Worm (Caenorhabditis elegans): ENCODE results near the gene tag-120.

Gene tag-120

DNA sequence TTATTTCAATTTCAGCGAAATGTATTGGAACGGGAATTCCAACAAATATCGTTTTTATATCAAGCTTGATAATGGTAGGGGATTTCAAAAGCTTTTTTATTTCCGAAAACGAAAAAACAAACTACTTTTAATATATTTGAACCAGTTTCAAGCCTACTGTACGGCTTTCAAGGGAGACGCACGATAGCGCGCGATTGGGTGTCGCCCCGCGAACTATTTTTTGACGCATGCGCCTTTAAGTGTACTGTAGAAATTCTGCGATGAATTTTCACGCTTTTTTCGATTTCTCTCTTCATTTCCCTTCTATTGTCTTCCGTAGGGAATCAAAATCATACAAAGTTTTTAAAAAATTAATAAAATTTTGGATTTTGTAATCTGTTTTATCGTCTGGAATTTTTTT, 6.1 kb downstream of the tag-120 start:
- no peak for TF ChIP-seq flt-1 (GFP tag; IDR thresholded peaks at IDR 0.05)
- no peak for TF ChIP-seq tab-1 (GFP tag; IDR thresholded peaks at IDR 0.05)
- no peak for TF ChIP-seq klf-2 (GFP tag; conservative IDR thresholded peaks at IDR 0.05)
- no peak for TF ChIP-seq cog-1 (tag; optimal IDR thresholded peaks at IDR 0.05)
- no peak for TF ChIP-seq ref-1 (GFP tag; conservative IDR thresholded peaks at IDR 0.05)
- no peak for TF ChIP-seq ztf-29 (GFP tag; IDR thresholded peaks at IDR 0.05)
- TF ChIP-seq ztf-23 (GFP tag; IDR thresholded peaks at IDR 0.05), result no peak
- no peak for TF ChIP-seq T22C8.4 (GFP tag; IDR thresholded peaks at IDR 0.05)
- TF ChIP-seq med-1 (GFP tag; optimal IDR thresholded peaks at IDR 0.05; ENCODE audit: insufficient read depth), result no peak

DNA sequence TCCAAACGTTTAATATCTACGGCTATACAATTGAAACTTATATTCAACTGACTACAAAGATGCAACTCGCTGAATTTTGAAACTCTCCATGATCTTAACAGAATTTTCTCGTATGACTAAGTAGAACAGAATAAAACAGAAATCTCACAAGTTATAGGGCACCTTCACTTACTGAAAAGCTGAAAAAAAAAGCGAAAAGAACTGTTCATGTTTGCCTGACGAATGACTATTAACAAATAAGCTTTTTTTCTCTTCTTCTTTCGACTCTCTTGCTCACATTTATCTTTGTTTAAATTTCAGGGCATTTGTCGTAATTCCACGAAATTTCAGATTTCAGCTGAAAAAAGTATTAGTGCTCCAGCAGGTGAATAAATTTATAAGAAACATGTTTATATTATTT, 6.9 kb downstream of the tag-120 start, which contains the start of gene xbx-6:
Gene xbx-6, plus strand, starts transcription at position 301 of the 400 bp plus-strand sequence.
- no peak for TF ChIP-seq cog-1 (tag; optimal IDR thresholded peaks at IDR 0.05)
- no peak for TF ChIP-seq klf-2 (GFP tag; conservative IDR thresholded peaks at IDR 0.05)
- no peak for TF ChIP-seq med-1 (GFP tag; optimal IDR thresholded peaks at IDR 0.05; ENCODE audit: insufficient read depth)
- TF ChIP-seq ref-1 (GFP tag; conservative IDR thresholded peaks at IDR 0.05), result no peak
- TF ChIP-seq flt-1 (GFP tag; IDR thresholded peaks at IDR 0.05), result no peak
- no peak for TF ChIP-seq ztf-23 (GFP tag; IDR thresholded peaks at IDR 0.05)
- no peak for TF ChIP-seq tab-1 (GFP tag; IDR thresholded peaks at IDR 0.05)
- no peak for TF ChIP-seq ztf-29 (GFP tag; IDR thresholded peaks at IDR 0.05)
- no peak for TF ChIP-seq T22C8.4 (GFP tag; IDR thresholded peaks at IDR 0.05)

DNA sequence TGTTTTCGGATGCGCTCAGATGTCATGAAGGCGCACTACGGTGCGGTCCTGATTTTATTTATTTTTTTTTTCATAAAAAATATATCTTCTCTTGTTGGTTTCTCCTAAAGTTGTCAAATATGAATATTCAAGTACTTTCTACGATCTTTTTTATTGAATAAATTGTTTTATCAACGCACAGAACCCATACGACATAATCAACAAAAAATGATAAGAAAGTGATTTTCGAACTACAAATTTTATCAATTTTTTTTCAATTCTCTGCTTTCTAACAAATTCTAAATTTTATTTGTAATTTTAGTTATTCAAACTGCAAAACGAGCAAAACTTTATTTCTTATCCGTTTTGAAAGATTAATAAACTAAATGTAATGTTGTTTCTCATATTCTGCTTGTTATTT, 7.8 kb downstream of the tag-120 start:
- TF ChIP-seq cog-1 (tag; optimal IDR thresholded peaks at IDR 0.05), result no peak

DNA sequence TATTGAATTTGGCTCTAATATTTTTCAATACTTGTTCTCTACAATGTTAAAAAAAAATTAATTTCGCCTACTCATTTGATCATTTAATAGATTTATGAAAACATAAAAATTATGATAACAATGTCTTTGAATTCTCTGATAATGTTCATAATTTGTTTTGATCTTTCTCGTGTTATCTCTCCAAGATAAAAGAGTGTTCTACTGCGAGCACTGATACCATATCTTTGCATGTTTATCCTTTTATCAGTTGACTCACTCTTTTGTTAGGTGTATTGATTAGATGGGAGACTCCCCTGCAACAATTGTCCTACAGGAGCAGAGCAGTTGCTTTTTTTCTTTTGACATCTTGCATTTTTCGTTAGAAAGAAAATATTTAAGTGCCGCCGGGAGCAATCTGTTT, 10.4 kb downstream of the tag-120 start:
- TF ChIP-seq ztf-29 (GFP tag; IDR thresholded peaks at IDR 0.05) (no peak), flt-1 (GFP tag; IDR thresholded peaks at IDR 0.05) (no peak), tab-1 (GFP tag; IDR thresholded peaks at IDR 0.05) (no peak), klf-2 (GFP tag; conservative IDR thresholded peaks at IDR 0.05) (no peak), ref-1 (GFP tag; conservative IDR thresholded peaks at IDR 0.05) (no peak), cog-1 (tag; optimal IDR thresholded peaks at IDR 0.05) (no peak), T22C8.4 (GFP tag; IDR thresholded peaks at IDR 0.05) (no peak), ztf-23 (GFP tag; IDR thresholded peaks at IDR 0.05) (no peak), med-1 (GFP tag; optimal IDR thresholded peaks at IDR 0.05; ENCODE audit: insufficient read depth) (no peak)

DNA sequence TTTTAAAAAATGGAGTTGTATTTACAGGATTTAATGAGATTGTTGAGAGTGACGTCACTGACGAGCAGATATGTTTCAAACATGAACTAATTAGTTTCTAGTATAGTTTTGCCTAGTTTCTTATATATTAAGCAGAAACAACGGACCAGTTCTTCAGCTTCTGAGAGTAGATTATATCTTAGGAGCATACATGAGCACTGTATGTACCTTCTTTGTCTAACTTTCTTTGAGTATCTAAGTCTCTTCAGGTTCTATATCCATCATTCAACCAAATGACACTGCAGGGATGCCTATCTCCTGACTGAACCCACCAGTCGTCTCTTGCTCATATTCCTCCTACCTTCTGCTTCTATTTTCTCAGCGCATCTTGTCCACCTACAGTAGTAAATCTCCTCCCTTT, 12.9 kb downstream of the tag-120 start, which contains the start of gene her-1:
Gene her-1, plus strand, starts transcription at position 301 of the 400 bp plus-strand sequence.
- TF ChIP-seq T22C8.4 (GFP tag; IDR thresholded peaks at IDR 0.05), result no peak

DNA sequence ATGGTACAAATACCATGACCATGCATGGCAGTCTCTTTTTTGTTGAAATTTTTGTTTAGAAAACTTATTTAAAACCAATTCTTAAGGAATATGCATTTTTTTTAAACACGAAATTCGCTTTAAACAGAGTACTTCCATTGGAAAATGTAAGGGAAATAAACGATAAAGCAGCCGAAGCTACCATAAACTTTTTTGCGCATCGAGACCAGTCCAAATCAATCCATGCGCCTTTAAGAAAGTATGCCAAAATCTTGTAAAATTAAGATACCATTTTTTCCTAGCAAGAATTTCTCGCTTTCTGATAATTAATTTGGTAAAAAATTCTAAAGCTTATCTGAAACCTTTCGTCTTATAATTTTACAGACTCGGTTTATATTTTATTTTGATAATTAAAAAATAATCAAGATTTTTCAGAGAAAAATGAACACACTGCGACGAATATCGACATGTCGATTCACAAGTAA, 16.9 kb downstream of the tag-120 start, which contains the start of gene ZK287.7:
Gene ZK287.7, plus strand, starts transcription at position 414 of the 464 bp plus-strand sequence.
- no peak for TF ChIP-seq flt-1 (GFP tag; IDR thresholded peaks at IDR 0.05)
- no peak for TF ChIP-seq ztf-29 (GFP tag; IDR thresholded peaks at IDR 0.05)
- TF ChIP-seq cog-1 (tag; optimal IDR thresholded peaks at IDR 0.05), result no peak
- no peak for TF ChIP-seq med-1 (GFP tag; optimal IDR thresholded peaks at IDR 0.05; ENCODE audit: insufficient read depth)
- TF ChIP-seq ztf-23 (GFP tag; IDR thresholded peaks at IDR 0.05), result no peak
- no peak for TF ChIP-seq tab-1 (GFP tag; IDR thresholded peaks at IDR 0.05)

DNA sequence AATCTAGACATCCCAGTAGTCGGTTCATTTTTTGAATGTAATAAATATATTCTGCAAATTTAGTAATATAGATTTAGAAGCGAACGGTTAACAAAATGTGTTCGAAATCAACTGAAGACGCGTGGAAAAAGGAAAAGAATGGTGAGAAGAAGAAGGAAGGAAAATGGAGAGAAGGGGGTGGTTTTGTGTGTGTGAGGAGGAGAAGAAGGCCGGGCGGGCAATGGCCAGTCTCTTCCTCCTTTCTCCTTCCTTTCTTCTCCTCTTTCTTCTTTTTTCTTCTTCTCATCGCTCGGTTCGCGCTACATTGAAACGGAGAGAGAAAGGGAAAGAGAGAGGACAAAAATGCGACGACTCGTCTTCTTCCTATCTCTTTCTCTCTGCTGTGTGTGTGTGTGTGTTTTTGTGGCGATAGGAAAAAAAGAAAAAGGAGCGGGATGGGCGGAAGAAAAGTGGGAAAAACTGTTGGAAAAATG, 17.5 kb downstream of the tag-120 start, which contains the start of gene ztf-9:
Gene ztf-9, minus strand, starts transcription at position 51 of the 473 bp plus-strand sequence.
- TF ChIP-seq flt-1 (GFP tag; IDR thresholded peaks at IDR 0.05) (peak; percentile 50; the same call in 1 of the 2 replicates), T22C8.4 (GFP tag; IDR thresholded peaks at IDR 0.05) (no peak), tab-1 (GFP tag; IDR thresholded peaks at IDR 0.05) (no peak), ztf-23 (GFP tag; IDR thresholded peaks at IDR 0.05) (0 out of 2 replicates have a peak, but pooled peaks have one; percentile 43), cog-1 (tag; optimal IDR thresholded peaks at IDR 0.05) (no peak), ref-1 (GFP tag; conservative IDR thresholded peaks at IDR 0.05) (no peak), ztf-29 (GFP tag; IDR thresholded peaks at IDR 0.05) (0 out of 2 replicates have a peak, but pooled peaks have one; percentile 30)

DNA sequence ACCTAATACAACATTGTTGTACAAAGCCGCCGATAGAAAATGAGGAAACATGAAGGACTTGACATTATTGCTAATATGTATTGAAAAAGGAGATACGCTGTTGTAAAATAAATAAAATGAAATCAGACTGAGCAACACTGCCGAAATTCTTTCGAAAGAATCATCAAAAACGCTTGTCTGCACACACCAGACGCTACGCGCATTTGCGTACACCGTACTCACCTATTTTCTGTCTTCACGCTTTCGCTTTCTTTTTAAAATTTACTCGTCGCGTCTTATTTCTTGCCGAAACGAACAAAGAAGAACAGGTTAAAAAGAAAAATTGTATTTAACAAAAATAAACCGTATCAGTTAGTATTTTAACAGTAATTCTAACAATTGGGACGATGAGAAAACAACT, 18.9 kb downstream of the tag-120 start:
- TF ChIP-seq ztf-23 (GFP tag; IDR thresholded peaks at IDR 0.05) (0 out of 2 replicates have a peak, but pooled peaks have one; percentile 31), flt-1 (GFP tag; IDR thresholded peaks at IDR 0.05) (no peak)

DNA sequence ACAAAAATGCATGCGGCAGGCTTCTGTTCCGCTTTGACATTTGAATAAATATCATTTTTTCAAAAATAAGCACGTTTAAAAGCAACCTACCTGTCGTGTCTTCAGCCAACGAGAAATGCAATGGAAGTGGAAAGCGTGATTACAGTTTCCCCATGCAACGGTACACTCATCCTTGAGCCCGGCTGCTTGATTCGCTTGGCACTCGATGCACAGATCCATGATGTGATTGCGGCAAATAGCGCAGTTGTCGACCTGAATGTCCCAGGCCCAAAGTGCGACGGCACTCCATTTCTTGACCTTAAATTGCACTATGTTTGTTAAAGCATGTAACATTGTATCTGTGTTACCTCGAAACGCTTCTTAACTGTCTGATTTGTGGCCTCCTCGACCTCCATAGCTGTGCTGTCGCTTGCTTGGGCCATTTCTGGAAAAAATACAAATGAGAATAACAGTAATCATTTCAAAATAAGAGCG, 19.5 kb downstream of the tag-120 start, which contains the start of gene rbx-1:
Gene rbx-1, minus strand, starts transcription at position 424 of the 474 bp plus-strand sequence.
- no peak for TF ChIP-seq T22C8.4 (GFP tag; IDR thresholded peaks at IDR 0.05)
- TF ChIP-seq med-1 (GFP tag; optimal IDR thresholded peaks at IDR 0.05; ENCODE audit: insufficient read depth), result no peak
- no peak for TF ChIP-seq tab-1 (GFP tag; IDR thresholded peaks at IDR 0.05)
- no peak for TF ChIP-seq cog-1 (tag; optimal IDR thresholded peaks at IDR 0.05)
- TF ChIP-seq flt-1 (GFP tag; IDR thresholded peaks at IDR 0.05), result no peak
- TF ChIP-seq ztf-29 (GFP tag; IDR thresholded peaks at IDR 0.05), result no peak
- no peak for TF ChIP-seq ref-1 (GFP tag; conservative IDR thresholded peaks at IDR 0.05)
- TF ChIP-seq ztf-23 (GFP tag; IDR thresholded peaks at IDR 0.05), result no peak
- TF ChIP-seq klf-2 (GFP tag; conservative IDR thresholded peaks at IDR 0.05), result no peak

DNA sequence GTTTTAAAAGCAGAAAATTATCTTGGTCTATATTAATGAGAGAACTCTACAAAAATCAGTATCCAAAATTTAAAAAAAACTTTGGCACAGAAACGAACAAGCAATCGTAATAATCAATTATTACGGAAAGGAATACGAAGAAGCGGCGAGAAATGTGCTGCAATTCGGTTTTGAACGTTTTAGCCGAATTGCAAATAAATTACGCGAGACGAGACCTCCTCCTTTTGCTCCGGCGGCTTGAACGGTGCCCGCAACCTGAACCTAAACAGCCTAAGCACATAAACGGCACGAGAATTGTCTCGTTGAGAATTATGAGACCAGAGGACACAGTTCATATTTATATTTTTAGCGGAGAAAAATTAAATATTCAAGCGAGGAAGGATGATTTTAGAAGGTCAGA, 20.2 kb downstream of the tag-120 start:
- no peak for TF ChIP-seq T22C8.4 (GFP tag; IDR thresholded peaks at IDR 0.05)
- TF ChIP-seq ztf-29 (GFP tag; IDR thresholded peaks at IDR 0.05), result no peak
- TF ChIP-seq ztf-23 (GFP tag; IDR thresholded peaks at IDR 0.05), result no peak
- no peak for TF ChIP-seq ref-1 (GFP tag; conservative IDR thresholded peaks at IDR 0.05)
- no peak for TF ChIP-seq med-1 (GFP tag; optimal IDR thresholded peaks at IDR 0.05; ENCODE audit: insufficient read depth)
- TF ChIP-seq cog-1 (tag; optimal IDR thresholded peaks at IDR 0.05), result no peak
- no peak for TF ChIP-seq flt-1 (GFP tag; IDR thresholded peaks at IDR 0.05)
- TF ChIP-seq tab-1 (GFP tag; IDR thresholded peaks at IDR 0.05), result no peak
- no peak for TF ChIP-seq klf-2 (GFP tag; conservative IDR thresholded peaks at IDR 0.05)
